Fruit fly (Drosophila melanogaster): ENCODE results near the gene CG4598.

The CG4598 gene

DNA sequence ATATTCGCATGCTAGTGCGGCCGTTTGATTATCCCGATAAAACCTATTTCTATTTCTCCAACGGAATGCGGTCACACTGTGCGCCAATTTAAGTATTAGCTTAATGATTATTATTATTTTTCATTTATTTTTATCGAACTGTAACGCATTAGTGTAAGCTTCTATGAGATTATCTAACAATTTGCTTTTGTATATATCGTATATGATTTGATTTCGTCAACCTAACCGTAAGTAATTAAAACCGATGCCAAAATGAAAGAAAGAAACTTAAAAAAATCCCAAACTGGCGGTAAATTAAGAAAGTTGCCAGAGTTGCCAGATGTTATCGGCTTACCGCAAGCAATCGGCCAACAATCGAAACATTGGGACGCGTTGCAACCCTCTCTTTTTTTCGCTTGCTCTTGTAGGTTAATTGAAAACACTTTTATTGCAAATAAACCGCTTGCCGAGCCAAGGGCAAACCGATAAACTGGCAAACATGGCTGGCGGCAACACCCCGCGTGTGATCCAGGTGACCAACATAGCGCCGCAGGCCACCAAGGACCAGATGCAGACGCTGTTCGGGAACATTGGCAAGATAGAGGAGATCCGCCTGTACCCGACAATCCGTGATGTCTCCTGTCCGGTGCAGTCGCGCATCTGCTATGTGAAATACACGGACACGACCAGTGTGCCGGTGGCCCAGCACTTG lies 5.7 kb upstream of the CG4598 start, which contains the start of the genes Etl1 and Srp54 (continued):
- TF ChIP-seq CG4360 (GFP tag; IDR thresholded peaks at IDR 0.05): no peak
- no peak for TF ChIP-seq CG14965 (GFP tag; optimal IDR thresholded peaks at IDR 0.05; ENCODE audit: borderline replicate concordance)
- TF ChIP-seq CG7987 (GFP tag; optimal IDR thresholded peaks at IDR 0.05): no peak
- no peak for TF ChIP-seq HLH54F (GFP tag; optimal IDR thresholded peaks at IDR 0.05)
- no peak for TF ChIP-seq GATAe (GFP tag; conservative IDR thresholded peaks at IDR 0.05)
- TF ChIP-seq Dek (tag; optimal IDR thresholded peaks at IDR 0.05): no peak
- no peak for TF ChIP-seq fru (optimal IDR thresholded peaks at IDR 0.05)
- TF ChIP-seq tin (GFP tag; optimal IDR thresholded peaks at IDR 0.05): no peak
- no peak for TF ChIP-seq Dbx (GFP tag; IDR thresholded peaks at IDR 0.05)
- no peak for TF ChIP-seq Dip2 (GFP tag; IDR thresholded peaks at IDR 0.05)
- no peak for TF ChIP-seq CG14667 (GFP tag; IDR thresholded peaks at IDR 0.05)
- no peak for TF ChIP-seq HHEX (GFP tag; optimal IDR thresholded peaks at IDR 0.05)
- TF ChIP-seq Sin3A (optimal IDR thresholded peaks at IDR 0.05): peak; percentile 93
- no peak for TF ChIP-seq chif (GFP tag; optimal IDR thresholded peaks at IDR 0.05)
- no peak for TF ChIP-seq CG1602 (GFP tag; optimal IDR thresholded peaks at IDR 0.05)
- TF ChIP-seq grn (GFP tag; optimal IDR thresholded peaks at IDR 0.05): no peak
- no peak for TF ChIP-seq zfh2 (GFP tag; optimal IDR thresholded peaks at IDR 0.05)
- no peak for TF ChIP-seq CG8765 (GFP tag; IDR thresholded peaks at IDR 0.05)
- no peak for TF ChIP-seq danr (GFP tag; IDR thresholded peaks at IDR 0.05)
- TF ChIP-seq ATbp (GFP tag; optimal IDR thresholded peaks at IDR 0.05): no peak
- TF ChIP-seq vnd (GFP tag; IDR thresholded peaks at IDR 0.05; ENCODE audit: partially characterized antibody): no peak
- TF ChIP-seq HLH4C (GFP tag; IDR thresholded peaks at IDR 0.05; ENCODE audit: partially characterized antibody): no peak
- no peak for TF ChIP-seq Mes4 (GFP tag; optimal IDR thresholded peaks at IDR 0.05)
- TF ChIP-seq ato (GFP tag; IDR thresholded peaks at IDR 0.05; ENCODE audit: partially characterized antibody): no peak
- TF ChIP-seq Ets97D (GFP tag; optimal IDR thresholded peaks at IDR 0.05): peak; percentile 9
- no peak for TF ChIP-seq gcm2 (GFP tag; optimal IDR thresholded peaks at IDR 0.05)
- TF ChIP-seq Drgx (GFP tag; IDR thresholded peaks at IDR 0.05): no peak
- no peak for TF ChIP-seq Usf (GFP tag; optimal IDR thresholded peaks at IDR 0.05)
- TF ChIP-seq ap (GFP tag; IDR thresholded peaks at IDR 0.05): no peak
- TF ChIP-seq chn (GFP tag; optimal IDR thresholded peaks at IDR 0.05): no peak
- TF ChIP-seq CG7839 (tag; optimal IDR thresholded peaks at IDR 0.05): no peak
- no peak for TF ChIP-seq CG3281 (GFP tag; optimal IDR thresholded peaks at IDR 0.05)
- no peak for TF ChIP-seq gro (GFP tag; optimal IDR thresholded peaks at IDR 0.05)
- TF ChIP-seq gsb-n (tag; optimal IDR thresholded peaks at IDR 0.05): no peak
- TF ChIP-seq toy (GFP tag; IDR thresholded peaks at IDR 0.05): no peak
- no peak for TF ChIP-seq Deaf1 (tag; optimal IDR thresholded peaks at IDR 0.05)
- TF ChIP-seq CG17359 (tag; optimal IDR thresholded peaks at IDR 0.05): no peak
- no peak for TF ChIP-seq ash1 (GFP tag; optimal IDR thresholded peaks at IDR 0.05)
- TF ChIP-seq tio (GFP tag; optimal IDR thresholded peaks at IDR 0.05): no peak
- no peak for TF ChIP-seq CG10431 (GFP tag; optimal IDR thresholded peaks at IDR 0.05)
- no peak for TF ChIP-seq CG16815 (GFP tag; optimal IDR thresholded peaks at IDR 0.05)
- no peak for TF ChIP-seq emc (GFP tag; optimal IDR thresholded peaks at IDR 0.05)
- TF ChIP-seq jigr1 (GFP tag; IDR thresholded peaks at IDR 0.05): peak; percentile 54; the same call in 1 of the 3 replicates
- no peak for TF ChIP-seq Ravus (GFP tag; IDR thresholded peaks at IDR 0.05)
- peak; percentile 7 for TF ChIP-seq CG2678 (tag; optimal IDR thresholded peaks at IDR 0.05)
- no peak for TF ChIP-seq luna (GFP tag; optimal IDR thresholded peaks at IDR 0.05)
- TF ChIP-seq CG34376 (GFP tag; optimal IDR thresholded peaks at IDR 0.05): no peak
- no peak for TF ChIP-seq CG7556 (GFP tag; optimal IDR thresholded peaks at IDR 0.05)
- TF ChIP-seq CG33213 (GFP tag; optimal IDR thresholded peaks at IDR 0.05): no peak
- TF ChIP-seq Hr51 (GFP tag; optimal IDR thresholded peaks at IDR 0.05): no peak
- TF ChIP-seq CG8388 (GFP tag; optimal IDR thresholded peaks at IDR 0.05): no peak
- no peak for TF ChIP-seq Mrtf (GFP tag; IDR thresholded peaks at IDR 0.05)

Measured in whole organism, embryonic.